Worm (Caenorhabditis elegans) whole organism, mixed stage, embryonic: ENCODE results near the gene cht-2.

ENCODE experiments used
- M03D4.4 ChIP-seq: sonication (generic microtip); optimal IDR thresholded peaks from 2 replicates; lab custom pipeline; 2017; ENCODE audit warnings: mild to moderate bottlenecking, missing genetic modification characterization, missing compliant biosample characterization
- bed-3 ChIP-seq: fragments of 200-800 bp; sonication (Bioruptor generic); optimal IDR thresholded peaks from 3 replicates; lab custom pipeline; 2018; ENCODE audit warnings: mild to moderate bottlenecking, missing genetic modification characterization, moderate library complexity, missing compliant biosample characterization
- blmp-1 ChIP-seq: fragments of 150-350 bp; optimal IDR thresholded peaks from 2 replicates; lab custom pipeline; 2014; ENCODE audit warnings: missing biosample characterization, missing genetic modification characterization
- ceh-39 ChIP-seq: fragments of 150-350 bp; optimal IDR thresholded peaks from 2 replicates; lab custom pipeline; 2014; ENCODE audit warnings: missing biosample characterization, missing genetic modification characterization
- ceh-43 ChIP-seq: fragments of 200-800 bp; sonication (Bioruptor generic); optimal IDR thresholded peaks from 2 replicates; lab custom pipeline; 2018; ENCODE audit warnings: mild to moderate bottlenecking, missing genetic modification characterization, moderate library complexity, missing compliant biosample characterization
- ceh-83 ChIP-seq: fragments of 200-800 bp; sonication (Bioruptor generic); optimal IDR thresholded peaks from 2 replicates; lab custom pipeline; 2018; ENCODE audit warnings: mild to moderate bottlenecking, missing genetic modification characterization, missing compliant biosample characterization
- ces-1 ChIP-seq: fragments of 150-350 bp; optimal IDR thresholded peaks from 2 replicates; lab custom pipeline; 2014; ENCODE audit warnings: missing biosample characterization, missing genetic modification reagents, missing genetic modification characterization
- cnd-1 ChIP-seq: fragments of 200-800 bp; sonication (Bioruptor generic); optimal IDR thresholded peaks from 2 replicates; lab custom pipeline; 2018; ENCODE audit warnings: mild to moderate bottlenecking, missing genetic modification characterization, missing compliant biosample characterization
- drap-1 ChIP-seq: fragments of 200-800 bp; sonication (Bioruptor generic); optimal IDR thresholded peaks from 3 replicates; lab custom pipeline; 2018; ENCODE audit warnings: mild to moderate bottlenecking, missing genetic modification characterization, missing compliant biosample characterization
- elt-1 ChIP-seq: sonication (generic microtip); optimal IDR thresholded peaks from 2 replicates; lab custom pipeline; 2017; ENCODE audit warnings: missing genetic modification characterization, mild to moderate bottlenecking, missing compliant biosample characterization, antibody characterized with exemption, moderate library complexity, borderline replicate concordance; ENCODE audit not compliant: insufficient read depth
- elt-3 ChIP-seq: fragments of 150-350 bp; optimal IDR thresholded peaks from 2 replicates; lab custom pipeline; 2014; ENCODE audit warnings: missing biosample characterization, missing genetic modification characterization
- flh-1 ChIP-seq: fragments of 200-800 bp; sonication (Bioruptor generic); optimal IDR thresholded peaks from 2 replicates; lab custom pipeline; 2018; ENCODE audit warnings: mild to moderate bottlenecking, missing genetic modification characterization, moderate library complexity, missing compliant biosample characterization
- ham-2 ChIP-seq: fragments of 200-800 bp; sonication (Bioruptor generic); optimal IDR thresholded peaks from 2 replicates; lab custom pipeline; 2018; ENCODE audit warnings: mild to moderate bottlenecking, missing genetic modification characterization, missing compliant biosample characterization
- hlh-1 ChIP-seq: fragments of 150-350 bp; optimal IDR thresholded peaks from 2 replicates; lab custom pipeline; 2014; ENCODE audit warnings: missing biosample characterization, missing genetic modification reagents, missing genetic modification characterization
- lin-13 ChIP-seq: fragments of 150-350 bp; optimal IDR thresholded peaks from 2 replicates; lab custom pipeline; 2014; ENCODE audit warnings: missing biosample characterization, missing genetic modification characterization
- lin-32 ChIP-seq: fragments of 200-800 bp; sonication (Bioruptor generic); optimal IDR thresholded peaks from 2 replicates; lab custom pipeline; 2018; ENCODE audit warnings: mild to moderate bottlenecking, missing genetic modification characterization, missing compliant biosample characterization
- lsy-2 ChIP-seq: fragments of 150-350 bp; optimal IDR thresholded peaks from 2 replicates; lab custom pipeline; 2014; ENCODE audit warnings: missing biosample characterization, missing genetic modification characterization
- mab-5 ChIP-seq: fragments of 150-350 bp; optimal IDR thresholded peaks from 2 replicates; lab custom pipeline; 2014; ENCODE audit warnings: missing biosample characterization, missing genetic modification characterization
- mep-1 ChIP-seq: fragments of 150-350 bp; optimal IDR thresholded peaks from 2 replicates; lab custom pipeline; 2017; ENCODE audit warnings: missing biosample characterization, missing genetic modification reagents, missing genetic modification characterization, inconsistent platforms
- mls-2 ChIP-seq: sonication (generic microtip); optimal IDR thresholded peaks from 2 replicates; lab custom pipeline; 2016; ENCODE audit warnings: mild to moderate bottlenecking, missing genetic modification characterization, moderate library complexity, missing compliant biosample characterization
- nhr-12 ChIP-seq: fragments of 150-350 bp; optimal IDR thresholded peaks from 2 replicates; lab custom pipeline; 2014; ENCODE audit warnings: missing biosample characterization, missing genetic modification characterization
- nhr-2 ChIP-seq: fragments of 150-350 bp; optimal IDR thresholded peaks from 2 replicates; lab custom pipeline; 2014; ENCODE audit warnings: missing biosample characterization, missing genetic modification characterization
- nhr-237 ChIP-seq: fragments of 150-350 bp; optimal IDR thresholded peaks from 2 replicates; lab custom pipeline; 2014; ENCODE audit warnings: missing biosample characterization, missing genetic modification characterization
- nhr-28 ChIP-seq: fragments of 150-350 bp; optimal IDR thresholded peaks from 2 replicates; lab custom pipeline; 2014; ENCODE audit warnings: missing biosample characterization, missing genetic modification characterization
- nhr-76 ChIP-seq: sonication (generic microtip); optimal IDR thresholded peaks from 2 replicates; lab custom pipeline; 2017; ENCODE audit warnings: missing biosample characterization, missing genetic modification characterization
- pha-4 ChIP-seq: fragments of 150-350 bp; optimal IDR thresholded peaks from 2 replicates; lab custom pipeline; 2018; ENCODE audit warnings: missing biosample characterization, missing genetic modification reagents, missing genetic modification characterization
- sem-2 ChIP-seq: fragments of 200-800 bp; sonication (Bioruptor generic); optimal IDR thresholded peaks from 2 replicates; lab custom pipeline; 2018; ENCODE audit warnings: mild to moderate bottlenecking, missing genetic modification characterization, missing compliant biosample characterization
- snpc-4 ChIP-seq: fragments of 150-350 bp; optimal IDR thresholded peaks from 2 replicates; lab custom pipeline; 2014; ENCODE audit warnings: missing biosample characterization, missing genetic modification characterization
- sptf-1 ChIP-seq: sonication (generic microtip); optimal IDR thresholded peaks from 2 replicates; lab custom pipeline; 2017; ENCODE audit warnings: mild to moderate bottlenecking, missing genetic modification characterization, moderate library complexity, missing compliant biosample characterization
- tbx-8 ChIP-seq: fragments of 200-800 bp; sonication (Bioruptor generic); optimal IDR thresholded peaks from 2 replicates; lab custom pipeline; 2018; ENCODE audit warnings: mild to moderate bottlenecking, missing genetic modification characterization, moderate library complexity, missing compliant biosample characterization
- unc-120 ChIP-seq: sonication (generic microtip); optimal IDR thresholded peaks from 2 replicates; lab custom pipeline; 2017; ENCODE audit warnings: missing genetic modification characterization, missing compliant biosample characterization; ENCODE audit not compliant: poor library complexity, severe bottlenecking
- unc-39 ChIP-seq: fragments of 150-350 bp; optimal IDR thresholded peaks from 2 replicates; lab custom pipeline; 2014; ENCODE audit warnings: missing biosample characterization, missing genetic modification characterization
- unc-62 ChIP-seq: fragments of 150-350 bp; optimal IDR thresholded peaks from 2 replicates; lab custom pipeline; 2014; ENCODE audit warnings: missing biosample characterization, missing genetic modification reagents, missing genetic modification characterization
- zip-8 ChIP-seq: fragments of 150-350 bp; optimal IDR thresholded peaks from 2 replicates; lab custom pipeline; 2014; ENCODE audit warnings: missing biosample characterization, missing genetic modification characterization
- ztf-11 ChIP-seq: fragments of 150-350 bp; optimal IDR thresholded peaks from 2 replicates; lab custom pipeline; 2014; ENCODE audit warnings: missing biosample characterization, missing genetic modification characterization

cht-2 gene

ce11 chrII:8569038-8569977, 48.6 kb downstream of the cht-2 start, which contains the start of the genes col-38 and rpl-5:
Gene col-38 (minus strand): TSS chrII:8569088.
Gene rpl-5 (plus strand): TSS chrII:8569927.
- TF ChIP-seq mab-5 (tag; lab: Kevin White, UChicago), result no peak
- TF ChIP-seq ceh-83 (GFP tag; lab: Kevin White, UChicago), result no peak
- TF ChIP-seq nhr-237 (tag; lab: Kevin White, UChicago), result peak; percentile 91
- TF ChIP-seq elt-1 (tag; lab: Kevin White, UChicago), result no peak
- peak; percentile 79 for TF ChIP-seq ces-1
- TF ChIP-seq mep-1 (tag; lab: Kevin White, UChicago), result peak; percentile 93
- no peak for TF ChIP-seq sem-2 (GFP tag; lab: Kevin White, UChicago)
- TF ChIP-seq nhr-12 (tag; lab: Kevin White, UChicago), result no peak
- peak; percentile 87 for TF ChIP-seq lin-13 (tag; lab: Kevin White, UChicago)
- no peak for TF ChIP-seq blmp-1
- TF ChIP-seq M03D4.4 (tag; lab: Kevin White, UChicago), result no peak
- TF ChIP-seq tbx-8 (GFP tag; lab: Kevin White, UChicago), result no peak
- TF ChIP-seq pha-4 (tag; lab: Kevin White, UChicago), result peak; percentile 90
- peak; percentile 40 for TF ChIP-seq hlh-1
- no peak for TF ChIP-seq zip-8
- no peak for TF ChIP-seq nhr-28 (tag; lab: Kevin White, UChicago)
- no peak for TF ChIP-seq ham-2
- TF ChIP-seq unc-62 (GFP tag; lab: Kevin White, UChicago), result peak; percentile 32
- TF ChIP-seq unc-39 (tag; lab: Kevin White, UChicago), result no peak
- peak; percentile 39 for TF ChIP-seq cnd-1 (tag; lab: Kevin White, UChicago)
- TF ChIP-seq lin-32, result no peak
- no peak for TF ChIP-seq drap-1 (GFP tag; lab: Kevin White, UChicago)
- no peak for TF ChIP-seq elt-3
- TF ChIP-seq ceh-43 (GFP tag; lab: Kevin White, UChicago), result no peak
- TF ChIP-seq ceh-39 (tag; lab: Kevin White, UChicago), result peak; percentile 82
- TF ChIP-seq lsy-2 (tag; lab: Kevin White, UChicago), result peak; percentile 96
- TF ChIP-seq ztf-11 (tag; lab: Kevin White, UChicago), result no peak
- TF ChIP-seq bed-3 (GFP tag; lab: Kevin White, UChicago), result no peak
- TF ChIP-seq unc-120 (tag; lab: Kevin White, UChicago), result peak; percentile 13
- TF ChIP-seq flh-1 (GFP tag; lab: Kevin White, UChicago), result no peak
- TF ChIP-seq sptf-1, result peak; percentile 81
- peak; percentile 54 for TF ChIP-seq mls-2 (tag; lab: Kevin White, UChicago)
- TF ChIP-seq nhr-76, result no peak
- TF ChIP-seq nhr-2 (tag; lab: Kevin White, UChicago), result peak; percentile 54
- no peak for TF ChIP-seq snpc-4 (tag; lab: Kevin White, UChicago)
- TF ChIP-seq, all 35 proteins: peak for 14

ce11 chrII:8570977-8571376, 50.3 kb downstream of the cht-2 start, which contains the start of gene bcs-1:
Gene bcs-1 (plus strand): TSS chrII:8571085.
- TF ChIP-seq snpc-4 (tag; lab: Kevin White, UChicago) (no peak), nhr-76 (no peak), pha-4 (tag; lab: Kevin White, UChicago) (no peak), ceh-39 (tag; lab: Kevin White, UChicago) (no peak), M03D4.4 (tag; lab: Kevin White, UChicago) (no peak), mep-1 (tag; lab: Kevin White, UChicago) (no peak), bed-3 (GFP tag; lab: Kevin White, UChicago) (no peak), sptf-1 (no peak), hlh-1 (no peak), elt-1 (tag; lab: Kevin White, UChicago) (no peak), tbx-8 (GFP tag; lab: Kevin White, UChicago) (no peak), flh-1 (GFP tag; lab: Kevin White, UChicago) (no peak), ztf-11 (tag; lab: Kevin White, UChicago) (no peak), nhr-2 (tag; lab: Kevin White, UChicago) (no peak)
- TF ChIP-seq, all 35 proteins: peak for 0
